ENCODE assay signal across 1 fruit fly cellular context in the genomic region with DNA sequence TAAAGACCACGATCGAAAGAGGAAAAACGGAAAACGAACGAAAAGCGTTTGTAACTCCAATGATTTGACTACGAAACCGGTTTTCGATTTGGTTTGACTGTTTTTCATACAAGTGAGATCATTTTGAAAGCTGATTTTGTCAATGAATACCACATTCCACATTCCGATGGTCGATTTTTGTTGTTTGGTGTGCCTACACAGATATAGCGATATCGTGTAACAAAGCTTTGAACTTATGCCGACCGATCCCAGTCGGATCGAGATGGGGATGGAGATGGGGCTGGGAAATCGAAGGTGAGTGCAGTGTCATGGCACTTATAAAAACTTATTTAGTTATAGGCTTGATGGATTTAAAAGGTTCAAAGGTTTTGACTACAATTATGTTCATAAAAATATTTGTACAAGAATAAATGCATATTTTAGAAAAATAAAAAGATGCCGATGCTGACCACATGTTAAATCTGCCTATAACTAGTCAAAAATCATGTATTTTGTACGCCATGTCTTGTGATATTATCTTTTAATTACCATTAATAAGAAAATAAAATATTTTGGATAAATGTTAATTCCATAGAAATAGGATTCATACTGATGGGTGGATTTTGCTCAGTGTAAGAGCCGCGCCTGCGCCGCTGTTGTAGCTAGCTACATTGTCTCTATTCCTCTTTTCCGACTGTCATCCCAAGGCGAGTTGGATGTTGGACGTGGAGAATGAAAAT.
TF ChIP-seq lines count a peak whose summit lies in the region.

No protein-coding gene starts in this region.

TF ChIP-seq in whole organism, embryonic, 481 proteins besides CTCF, POLR2A, EP300 and RAD21 (continued from another document and continues in another):
- TF ChIP-seq prd (optimal IDR thresholded peaks at IDR 0.05; lab: Kevin White, UChicago) (no peak), prd (GFP tag; IDR thresholded peaks at IDR 0.05; lab: Robert Waterston, UW) (peak; percentile 64; the same call in 2 of the 3 replicates), HmgZ (tag; optimal IDR thresholded peaks at IDR 0.05; lab: Kevin White, UChicago) (no peak), Atf3 (GFP tag; optimal IDR thresholded peaks at IDR 0.05; lab: Kevin White, UChicago) (no peak), pnt (GFP tag; optimal IDR thresholded peaks at IDR 0.05; lab: Kevin White, UChicago) (no peak), so (GFP tag; IDR thresholded peaks at IDR 0.05; lab: Robert Waterston, UW) (peak; percentile 48; the same call in 1 of the 3 replicates), H2.0 (GFP tag; IDR thresholded peaks at IDR 0.05; lab: Robert Waterston, UW) (no peak; the same call in 1 of the 2 replicates), CG14965 (GFP tag; optimal IDR thresholded peaks at IDR 0.05; lab: Kevin White, UChicago; ENCODE audit: borderline replicate concordance) (no peak), dpn (GFP tag; optimal IDR thresholded peaks at IDR 0.05; lab: Kevin White, UChicago) (peak in 1 of 2 experiments; percentile 50), CG17359 (tag; optimal IDR thresholded peaks at IDR 0.05; lab: Kevin White, UChicago) (peak; percentile 45), trh (GFP tag; optimal IDR thresholded peaks at IDR 0.05; lab: Kevin White, UChicago) (no peak), CG17829 (tag; optimal IDR thresholded peaks at IDR 0.05; lab: Kevin White, UChicago) (peak; percentile 61), inv (GFP tag; IDR thresholded peaks at IDR 0.05; lab: Robert Waterston, UW; ENCODE audit: partially characterized antibody) (no peak), CG12219 (GFP tag; optimal IDR thresholded peaks at IDR 0.05; lab: Kevin White, UChicago) (no peak), vvl (GFP tag; IDR thresholded peaks at IDR 0.05; lab: Robert Waterston, UW) (peak; percentile 12; the same call in 1 of the 2 replicates), CG7357 (GFP tag; IDR thresholded peaks at IDR 0.05; lab: Robert Waterston, UW) (peak; percentile 37; the same call in 1 of the 3 replicates), CG3281 (GFP tag; optimal IDR thresholded peaks at IDR 0.05; lab: Kevin White, UChicago) (peak; percentile 63), D19B (GFP tag; optimal IDR thresholded peaks at IDR 0.05; lab: Kevin White, UChicago) (peak; percentile 29), bowl (GFP tag; IDR thresholded peaks at IDR 0.05; lab: Robert Waterston, UW) (no peak), rib (GFP tag; IDR thresholded peaks at IDR 0.05; lab: Robert Waterston, UW) (no peak), B-H2 (GFP tag; optimal IDR thresholded peaks at IDR 0.05; lab: Kevin White, UChicago) (no peak), CG10147 (GFP tag; optimal IDR thresholded peaks at IDR 0.05; lab: Kevin White, UChicago) (peak; percentile 52), CG11093 (GFP tag; IDR thresholded peaks at IDR 0.05; lab: Robert Waterston, UW) (0 out of 3 replicates have a peak, but pooled peaks have one; percentile 19), CG11398 (GFP tag; optimal IDR thresholded peaks at IDR 0.05; lab: Kevin White, UChicago) (no peak), amos (GFP tag; IDR thresholded peaks at IDR 0.05; lab: Robert Waterston, UW; ENCODE audit: partially characterized antibody) (no peak), CG4424 (GFP tag; optimal IDR thresholded peaks at IDR 0.05; lab: Kevin White, UChicago) (peak; percentile 71), nerfin-1 (tag; optimal IDR thresholded peaks at IDR 0.05; lab: Kevin White, UChicago) (peak; percentile 43), CG8478 (optimal IDR thresholded peaks at IDR 0.05; lab: Kevin White, UChicago) (no peak), CG1602 (GFP tag; optimal IDR thresholded peaks at IDR 0.05; lab: Kevin White, UChicago) (peak; percentile 32), Dref (GFP tag; IDR thresholded peaks at IDR 0.05; lab: Robert Waterston, UW) (no peak), h (optimal IDR thresholded peaks at IDR 0.05; lab: Kevin White, UChicago) (no peak), ap (GFP tag; IDR thresholded peaks at IDR 0.05; lab: Robert Waterston, UW) (0 out of 2 replicates have a peak, but pooled peaks have one; percentile 9), MESR4 (GFP tag; optimal IDR thresholded peaks at IDR 0.05; lab: Kevin White, UChicago) (no peak), odd (GFP tag; optimal IDR thresholded peaks at IDR 0.05; lab: Kevin White, UChicago) (no peak), dmrt99B (tag; optimal IDR thresholded peaks at IDR 0.05; lab: Kevin White, UChicago) (peak; percentile 74), CG11247 (GFP tag; IDR thresholded peaks at IDR 0.05; lab: Robert Waterston, UW) (no peak), jigr1 (GFP tag; IDR thresholded peaks at IDR 0.05; lab: Robert Waterston, UW) (no peak), fd102C (GFP tag; optimal IDR thresholded peaks at IDR 0.05; lab: Kevin White, UChicago) (no peak), CG18599 (GFP tag; optimal IDR thresholded peaks at IDR 0.05; lab: Kevin White, UChicago) (peak; percentile 50), CG2120 (GFP tag; optimal IDR thresholded peaks at IDR 0.05; lab: Kevin White, UChicago) (peak; percentile 35), CG15269 (tag; optimal IDR thresholded peaks at IDR 0.05; lab: Kevin White, UChicago) (peak; percentile 61), ac (GFP tag; optimal IDR thresholded peaks at IDR 0.05; lab: Kevin White, UChicago) (peak; percentile 2), Vsx1 (GFP tag; optimal IDR thresholded peaks at IDR 0.05; lab: Kevin White, UChicago) (no peak), dmrt11E (tag; optimal IDR thresholded peaks at IDR 0.05; lab: Kevin White, UChicago) (peak; percentile 72), Hr39 (optimal IDR thresholded peaks at IDR 0.05; lab: Kevin White, UChicago) (no peak), CG2129 (GFP tag; IDR thresholded peaks at IDR 0.05; lab: Robert Waterston, UW; ENCODE audit: partially characterized antibody) (no peak), Nf-YB (GFP tag; optimal IDR thresholded peaks at IDR 0.05; lab: Kevin White, UChicago) (peak; percentile 45), CG10462 (GFP tag; optimal IDR thresholded peaks at IDR 0.05; lab: Kevin White, UChicago) (peak; percentile 22), bsh (GFP tag; optimal IDR thresholded peaks at IDR 0.05; lab: Kevin White, UChicago) (peak in 1 of 2 experiments; percentile 68), CG10959 (GFP tag; IDR thresholded peaks at IDR 0.05; lab: Robert Waterston, UW) (0 out of 2 replicates have a peak, but pooled peaks have one; percentile 15), CG2875 (GFP tag; optimal IDR thresholded peaks at IDR 0.05; lab: Kevin White, UChicago) (peak; percentile 51), BEAF-32 (GFP tag; optimal IDR thresholded peaks at IDR 0.05; lab: Kevin White, UChicago) (no peak), CG4730 (GFP tag; IDR thresholded peaks at IDR 0.05; lab: Robert Waterston, UW) (peak; percentile 15; the same call in 1 of the 2 replicates), ERR (GFP tag; optimal IDR thresholded peaks at IDR 0.05; lab: Kevin White, UChicago) (no peak), Neu2 (GFP tag; optimal IDR thresholded peaks at IDR 0.05; lab: Kevin White, UChicago; ENCODE audit: borderline replicate concordance) (no peak), sqz (GFP tag; optimal IDR thresholded peaks at IDR 0.05; lab: Kevin White, UChicago) (no peak), toy (GFP tag; IDR thresholded peaks at IDR 0.05; lab: Robert Waterston, UW) (no peak), Bdp1 (GFP tag; optimal IDR thresholded peaks at IDR 0.05; lab: Kevin White, UChicago) (no peak), Sry-δ (GFP tag; optimal IDR thresholded peaks at IDR 0.05; lab: Kevin White, UChicago) (no peak), zfh1 (GFP tag; IDR thresholded peaks at IDR 0.05; lab: Robert Waterston, UW) (no peak), unc-4 (GFP tag; IDR thresholded peaks at IDR 0.05; lab: Robert Waterston, UW; ENCODE audit: partially characterized antibody) (no peak), CG4854 (GFP tag; optimal IDR thresholded peaks at IDR 0.05; lab: Kevin White, UChicago) (no peak), phol (tag; optimal IDR thresholded peaks at IDR 0.05; lab: Kevin White, UChicago) (peak; percentile 81), CG18262 (tag; optimal IDR thresholded peaks at IDR 0.05; lab: Kevin White, UChicago) (peak; percentile 80), Atf6 (GFP tag; IDR thresholded peaks at IDR 0.05; lab: Robert Waterston, UW) (peak; percentile 53; the same call in 1 of the 2 replicates), Oli (tag; optimal IDR thresholded peaks at IDR 0.05; lab: Kevin White, UChicago) (peak; percentile 76), kay (GFP tag; optimal IDR thresholded peaks at IDR 0.05; lab: Kevin White, UChicago) (no peak), CG9876 (GFP tag; optimal IDR thresholded peaks at IDR 0.05; lab: Kevin White, UChicago) (no peak), CG14860 (GFP tag; IDR thresholded peaks at IDR 0.05; lab: Robert Waterston, UW; ENCODE audit: partially characterized antibody) (no peak), grn (GFP tag; optimal IDR thresholded peaks at IDR 0.05; lab: Kevin White, UChicago) (peak; percentile 51), Xrp1 (GFP tag; IDR thresholded peaks at IDR 0.05; lab: Robert Waterston, UW) (peak; percentile 63), cg (GFP tag; optimal IDR thresholded peaks at IDR 0.05; lab: Kevin White, UChicago) (no peak), CG12299 (tag; optimal IDR thresholded peaks at IDR 0.05; lab: Kevin White, UChicago) (no peak), bcd (GFP tag; optimal IDR thresholded peaks at IDR 0.05; lab: Kevin White, UChicago) (peak; percentile 48), shn (GFP tag; optimal IDR thresholded peaks at IDR 0.05; lab: Kevin White, UChicago) (no peak), hth (optimal IDR thresholded peaks at IDR 0.05; lab: Kevin White, UChicago) (no peak), ftz-f1 (GFP tag; optimal IDR thresholded peaks at IDR 0.05; lab: Kevin White, UChicago) (no peak), lilli (GFP tag; optimal IDR thresholded peaks at IDR 0.05; lab: Kevin White, UChicago) (no peak), CG17912 (GFP tag; optimal IDR thresholded peaks at IDR 0.05; lab: Kevin White, UChicago) (no peak), zen2 (GFP tag; IDR thresholded peaks at IDR 0.05; lab: Robert Waterston, UW; ENCODE audit: partially characterized antibody) (no peak), YL-1 (GFP tag; optimal IDR thresholded peaks at IDR 0.05; lab: Kevin White, UChicago) (no peak), CG7928 (GFP tag; optimal IDR thresholded peaks at IDR 0.05; lab: Kevin White, UChicago) (no peak), zf30C (GFP tag; optimal IDR thresholded peaks at IDR 0.05; lab: Kevin White, UChicago) (peak; percentile 84), CG10431 (GFP tag; optimal IDR thresholded peaks at IDR 0.05; lab: Kevin White, UChicago) (no peak), zfh2 (GFP tag; optimal IDR thresholded peaks at IDR 0.05; lab: Kevin White, UChicago) (no peak), ro (GFP tag; IDR thresholded peaks at IDR 0.05; lab: Robert Waterston, UW) (peak; percentile 41; the same call in 1 of the 2 replicates), ranshi (GFP tag; IDR thresholded peaks at IDR 0.05; lab: Robert Waterston, UW) (no peak), CG16863 (GFP tag; optimal IDR thresholded peaks at IDR 0.05; lab: Kevin White, UChicago) (no peak), en (GFP tag; optimal IDR thresholded peaks at IDR 0.05; lab: Kevin White, UChicago) (no peak), maf-S (GFP tag; optimal IDR thresholded peaks at IDR 0.05; lab: Kevin White, UChicago) (no peak), TFAM (GFP tag; optimal IDR thresholded peaks at IDR 0.05; lab: Kevin White, UChicago) (no peak), otp (GFP tag; IDR thresholded peaks at IDR 0.05; lab: Robert Waterston, UW) (no peak), nmo (GFP tag; optimal IDR thresholded peaks at IDR 0.05; lab: Kevin White, UChicago) (peak; percentile 76), NC2α (GFP tag; optimal IDR thresholded peaks at IDR 0.05; lab: Kevin White, UChicago) (no peak), Xbp1 (GFP tag; optimal IDR thresholded peaks at IDR 0.05; lab: Kevin White, UChicago) (peak; percentile 45), CG6689 (GFP tag; IDR thresholded peaks at IDR 0.05; lab: Robert Waterston, UW) (peak; percentile 44; the same call in 1 of the 2 replicates), eve (GFP tag; optimal IDR thresholded peaks at IDR 0.05; lab: Kevin White, UChicago) (peak in 1 of 2 experiments; percentile 57), CG12155 (GFP tag; optimal IDR thresholded peaks at IDR 0.05; lab: Kevin White, UChicago) (peak; percentile 29), p53 (GFP tag; optimal IDR thresholded peaks at IDR 0.05; lab: Kevin White, UChicago) (no peak), eyg (GFP tag; optimal IDR thresholded peaks at IDR 0.05; lab: Kevin White, UChicago) (no peak), CG16815 (GFP tag; optimal IDR thresholded peaks at IDR 0.05; lab: Kevin White, UChicago) (peak; percentile 43), z (GFP tag; IDR thresholded peaks at IDR 0.05; lab: Robert Waterston, UW) (no peak), Blimp-1 (GFP tag; optimal IDR thresholded peaks at IDR 0.05; lab: Kevin White, UChicago) (peak; percentile 63), Dip3 (GFP tag; optimal IDR thresholded peaks at IDR 0.05; lab: Kevin White, UChicago) (no peak), Doc2 (GFP tag; IDR thresholded peaks at IDR 0.05; lab: Robert Waterston, UW) (no peak), lbe (GFP tag; optimal IDR thresholded peaks at IDR 0.05; lab: Kevin White, UChicago) (no peak), Stat92E (GFP tag; optimal IDR thresholded peaks at IDR 0.05; lab: Kevin White, UChicago) (no peak), CG2199 (GFP tag; IDR thresholded peaks at IDR 0.05; lab: Robert Waterston, UW) (peak; percentile 7; the same call in 1 of the 3 replicates), B-H1 (GFP tag; IDR thresholded peaks at IDR 0.05; lab: Robert Waterston, UW) (no peak), CG12391 (tag; optimal IDR thresholded peaks at IDR 0.05; lab: Kevin White, UChicago) (peak; percentile 70), Lpt (GFP tag; optimal IDR thresholded peaks at IDR 0.05; lab: Kevin White, UChicago) (no peak), CG34376 (GFP tag; optimal IDR thresholded peaks at IDR 0.05; lab: Kevin White, UChicago) (no peak), nerfin-2 (GFP tag; IDR thresholded peaks at IDR 0.05; lab: Robert Waterston, UW; ENCODE audit: partially characterized antibody) (no peak), CG8765 (GFP tag; IDR thresholded peaks at IDR 0.05; lab: Robert Waterston, UW) (no peak), CG12104 (GFP tag; optimal IDR thresholded peaks at IDR 0.05; lab: Kevin White, UChicago) (peak; percentile 41), Dll (GFP tag; IDR thresholded peaks at IDR 0.05; lab: Robert Waterston, UW; ENCODE audit: partially characterized antibody) (no peak), Awh (GFP tag; IDR thresholded peaks at IDR 0.05; lab: Robert Waterston, UW) (peak; percentile 17; the same call in 1 of the 2 replicates), Oaz (GFP tag; IDR thresholded peaks at IDR 0.05; lab: Robert Waterston, UW) (no peak), CG11504 (tag; optimal IDR thresholded peaks at IDR 0.05; lab: Kevin White, UChicago) (peak; percentile 81), ash1 (GFP tag; optimal IDR thresholded peaks at IDR 0.05; lab: Kevin White, UChicago) (no peak), ato (GFP tag; IDR thresholded peaks at IDR 0.05; lab: Robert Waterston, UW; ENCODE audit: partially characterized antibody) (no peak), gce (GFP tag; IDR thresholded peaks at IDR 0.05; lab: Robert Waterston, UW) (peak; percentile 64; the same call in 2 of the 3 replicates)
